Worm (Caenorhabditis elegans) whole organism, mixed stage, embryonic: ENCODE measurements around the gene F07F6.7.

Experiments
- elt-1 ChIP-seq: sonication (generic microtip); optimal IDR thresholded peaks from 2 replicates; lab custom pipeline; 2017; ENCODE audit warnings: missing genetic modification characterization, mild to moderate bottlenecking, missing compliant biosample characterization, antibody characterized with exemption, moderate library complexity, borderline replicate concordance; ENCODE audit not compliant: insufficient read depth
- hlh-1 ChIP-seq: fragments of 150-350 bp; optimal IDR thresholded peaks from 2 replicates; lab custom pipeline; 2014; ENCODE audit warnings: missing biosample characterization, missing genetic modification reagents, missing genetic modification characterization
- sptf-1 ChIP-seq: sonication (generic microtip); optimal IDR thresholded peaks from 2 replicates; lab custom pipeline; 2017; ENCODE audit warnings: mild to moderate bottlenecking, missing genetic modification characterization, moderate library complexity, missing compliant biosample characterization

ce11 chrII:5460911-5461310 is 37.3 kb upstream of the F07F6.7 start:
- TF ChIP-seq elt-1 (tag; lab: Kevin White, UChicago) (no peak), hlh-1 (tag; lab: Kevin White, UChicago) (no peak), sptf-1 (no peak)
